Fruit fly (Drosophila melanogaster) whole organism, prepupa: ENCODE measurements around the gene HINT1.

Source experiments
- CG11294 ChIP-seq: fragments of 200-800 bp; sonication (Bioruptor generic); IDR thresholded peaks from 2 replicates; pipeline ENCODE4 v1.3.6; 2022; ENCODE audit warnings: missing biosample characterization, missing genetic modification characterization
- CG11762 ChIP-seq: fragments of 200-800 bp; sonication (Bioruptor generic); optimal IDR thresholded peaks from 3 replicates; lab custom pipeline; 2016; ENCODE audit warnings: missing biosample characterization, missing genetic modification characterization; ENCODE audit not compliant: insufficient read depth
- CG11902 ChIP-seq: fragments of 200-800 bp; sonication (Bioruptor generic); optimal IDR thresholded peaks from 3 replicates; lab custom pipeline; 2016; ENCODE audit warnings: missing biosample characterization, missing genetic modification characterization
- CG15336 ChIP-seq: fragments of 200-800 bp; sonication (Bioruptor generic); IDR thresholded peaks from 2 replicates; pipeline ENCODE4 v1.3.6; 2022; ENCODE audit warnings: missing biosample characterization, missing genetic modification characterization
- CG3032 ChIP-seq: fragments of 200-800 bp; optimal IDR thresholded peaks from 2 replicates; lab custom pipeline; 2019; ENCODE audit warnings: missing biosample characterization, mild to moderate bottlenecking, missing genetic modification characterization, moderate library complexity
- CG31627 ChIP-seq: fragments of 200-800 bp; sonication (Bioruptor generic); optimal IDR thresholded peaks from 3 replicates; lab custom pipeline; 2016; ENCODE audit warnings: missing biosample characterization, missing genetic modification characterization
- CG32006 ChIP-seq: fragments of 200-800 bp; sonication (Bioruptor generic); optimal IDR thresholded peaks from 3 replicates; lab custom pipeline; 2017; ENCODE audit warnings: missing biosample characterization, mild to moderate bottlenecking, missing genetic modification characterization
- CG34406 ChIP-seq: fragments of 200-800 bp; sonication (Bioruptor generic); optimal IDR thresholded peaks from 3 replicates; lab custom pipeline; 2016; ENCODE audit warnings: missing biosample characterization, missing genetic modification characterization
- CG6163 ChIP-seq: fragments of 200-800 bp; sonication (Bioruptor generic); IDR thresholded peaks from 3 replicates; pipeline ENCODE4 v1.3.6; 2022; ENCODE audit warnings: missing biosample characterization, missing genetic modification characterization
- CG6808 ChIP-seq: fragments of 200-800 bp; sonication (Bioruptor generic); optimal IDR thresholded peaks from 3 replicates; lab custom pipeline; 2017; ENCODE audit warnings: missing biosample characterization, missing genetic modification characterization, mild to moderate bottlenecking, moderate library complexity, missing genetic modification reagents
- CG8119 ChIP-seq: fragments of 200-800 bp; sonication (Bioruptor generic); IDR thresholded peaks from 3 replicates; pipeline ENCODE4 v1.3.6; 2022; ENCODE audit warnings: missing biosample characterization, missing genetic modification characterization
- CG8319 ChIP-seq: fragments of 200-800 bp; sonication (Bioruptor generic); optimal IDR thresholded peaks from 3 replicates; lab custom pipeline; 2016; ENCODE audit warnings: missing biosample characterization, missing genetic modification characterization
- CG8632 ChIP-seq: fragments of 200-800 bp; sonication (Bioruptor generic); optimal IDR thresholded peaks from 3 replicates; lab custom pipeline; 2016; ENCODE audit warnings: missing biosample characterization, missing genetic modification characterization
- CG9139 ChIP-seq: fragments of 200-800 bp; sonication (Bioruptor generic); optimal IDR thresholded peaks from 3 replicates; lab custom pipeline; 2017; ENCODE audit warnings: missing biosample characterization, mild to moderate bottlenecking, missing genetic modification characterization
- Eip78C ChIP-seq: fragments of 200-800 bp; sonication (Bioruptor generic); peaks from one replicate; lab custom pipeline; 2016; ENCODE audit warnings: missing biosample characterization, missing genetic modification characterization
- Gug ChIP-seq: fragments of 200-800 bp; sonication (Bioruptor generic); IDR thresholded peaks from 2 replicates; pipeline ENCODE4 v1.3.6; 2022; ENCODE audit warnings: missing biosample characterization, missing genetic modification characterization
- Hr38 ChIP-seq: sonication (Bioruptor generic); optimal IDR thresholded peaks from 2 replicates; lab custom pipeline; 2016; ENCODE audit warnings: missing biosample characterization, missing genetic modification characterization
- Hr4 ChIP-seq: fragments of 200-800 bp; sonication (Bioruptor generic); optimal IDR thresholded peaks from 3 replicates; lab custom pipeline; 2016; ENCODE audit warnings: missing biosample characterization, missing genetic modification characterization
- Lpt ChIP-seq: fragments of 200-800 bp; sonication (Bioruptor generic); optimal IDR thresholded peaks from 3 replicates; lab custom pipeline; 2016; ENCODE audit warnings: missing biosample characterization, missing genetic modification characterization
- Smox ChIP-seq: fragments of 200-800 bp; sonication (Bioruptor generic); optimal IDR thresholded peaks from 3 replicates; lab custom pipeline; 2016; ENCODE audit warnings: missing biosample characterization, missing genetic modification characterization
- Sox14 ChIP-seq: fragments of 200-800 bp; sonication (Bioruptor generic); optimal IDR thresholded peaks from 3 replicates; lab custom pipeline; 2016; ENCODE audit warnings: missing biosample characterization, missing genetic modification characterization
- Sox15 ChIP-seq: fragments of 200-800 bp; sonication (Bioruptor generic); optimal IDR thresholded peaks from 3 replicates; lab custom pipeline; 2016; ENCODE audit warnings: missing biosample characterization, missing genetic modification characterization
- cyc ChIP-seq: fragments of 200-800 bp; sonication (Bioruptor generic); optimal IDR thresholded peaks from 3 replicates; lab custom pipeline; 2016; ENCODE audit warnings: missing biosample characterization, missing genetic modification characterization
- dsx ChIP-seq: fragments of 200-800 bp; optimal IDR thresholded peaks from 3 replicates; lab custom pipeline; 2019; ENCODE audit warnings: missing biosample characterization, mild to moderate bottlenecking, missing genetic modification characterization, moderate library complexity; ENCODE audit not compliant: poor library complexity, severe bottlenecking
- eg ChIP-seq: fragments of 200-800 bp; sonication (Bioruptor generic); IDR thresholded peaks from 3 replicates; pipeline ENCODE4 v1.3.6; 2022; ENCODE audit warnings: missing biosample characterization, missing genetic modification characterization
- esn ChIP-seq: fragments of 200-800 bp; sonication (Bioruptor generic); optimal IDR thresholded peaks from 2 replicates; lab custom pipeline; 2016; ENCODE audit warnings: missing biosample characterization, mild to moderate bottlenecking, missing genetic modification characterization, moderate library complexity
- fkh ChIP-seq: fragments of 200-800 bp; sonication (Bioruptor generic); optimal IDR thresholded peaks from 3 replicates; lab custom pipeline; 2017; ENCODE audit warnings: missing biosample characterization, mild to moderate bottlenecking, missing genetic modification characterization, moderate library complexity
- pdm3 ChIP-seq: fragments of 200-800 bp; sonication (Bioruptor generic); optimal IDR thresholded peaks from 3 replicates; lab custom pipeline; 2016; ENCODE audit warnings: missing biosample characterization, missing genetic modification characterization
- salr ChIP-seq, 2 experiments: fragments of 200-800 bp; sonication (Bioruptor generic); optimal IDR thresholded peaks; 3 replicates each; lab custom pipeline; 2016 to 2018; ENCODE audit warnings: missing biosample characterization in 2 of 2, missing genetic modification characterization in 2 of 2, mild to moderate bottlenecking in 1 of 2
- spab ChIP-seq: fragments of 200-800 bp; sonication (Bioruptor generic); optimal IDR thresholded peaks from 2 replicates; lab custom pipeline; 2017; ENCODE audit warnings: missing biosample characterization, mild to moderate bottlenecking, missing genetic modification characterization, missing genetic modification reagents
- svp ChIP-seq: fragments of 200-800 bp; sonication (Bioruptor generic); peaks from one replicate; lab custom pipeline; 2016; ENCODE audit warnings: missing biosample characterization, missing genetic modification characterization
- topi ChIP-seq: fragments of 200-800 bp; sonication (Bioruptor generic); optimal IDR thresholded peaks from 3 replicates; lab custom pipeline; 2016; ENCODE audit warnings: missing biosample characterization, missing genetic modification characterization

HINT1 gene

dm6 chr2L:2771676-2772075 lies 1.7 kb downstream of the HINT1 start, which contains the start of gene CG15399:
Gene CG15399, minus strand, starts transcription at chr2L:2771776.
- TF ChIP-seq spab (no peak), CG11902 (GFP tag; lab: Kevin White, UChicago) (no peak), Hr4 (GFP tag; lab: Kevin White, UChicago) (no peak), CG9139 (no peak), Hr38 (GFP tag; lab: Kevin White, UChicago) (no peak), CG34406 (GFP tag; lab: Kevin White, UChicago) (no peak), Gug (no peak), pdm3 (GFP tag; lab: Kevin White, UChicago) (no peak), topi (GFP tag; lab: Kevin White, UChicago) (no peak), CG31627 (GFP tag; lab: Kevin White, UChicago) (no peak), esn (GFP tag; lab: Kevin White, UChicago) (no peak), Lpt (no peak), CG8119 (GFP tag; lab: Robert Waterston, UW) (no peak), CG11762 (GFP tag; lab: Kevin White, UChicago) (no peak), Sox14 (GFP tag; lab: Kevin White, UChicago) (no peak), Eip78C (no peak), CG8319 (GFP tag; lab: Kevin White, UChicago) (no peak), Sox15 (GFP tag; lab: Kevin White, UChicago) (no peak), CG6808 (GFP tag; lab: Kevin White, UChicago) (no peak)
- TF ChIP-seq, all 60 proteins: peak for 0

DNA sequence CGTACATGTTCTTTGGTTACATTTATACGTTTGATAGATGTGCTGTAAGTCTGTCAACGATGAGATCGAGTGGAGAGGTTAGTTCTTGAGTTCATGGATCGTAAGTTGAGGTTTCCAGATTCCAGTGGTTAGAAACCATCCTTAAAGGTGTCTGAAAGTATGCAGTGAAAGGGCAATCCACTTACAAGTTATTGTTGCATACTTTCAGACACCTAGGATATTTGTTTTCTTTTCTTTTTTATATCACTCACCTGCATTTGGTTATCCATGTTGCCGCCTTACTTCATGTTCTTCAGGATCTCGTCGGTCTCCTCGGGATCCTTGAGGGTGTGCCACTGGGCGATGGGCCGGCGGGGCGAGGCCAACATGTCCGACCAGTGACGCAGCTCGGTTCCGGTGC lies 12.9 kb downstream of the HINT1 start:
- TF ChIP-seq CG6808 (GFP tag; lab: Kevin White, UChicago) (no peak), cyc (GFP tag; lab: Kevin White, UChicago) (no peak), eg (GFP tag; lab: Robert Waterston, UW) (no peak), CG8632 (no peak), Sox15 (GFP tag; lab: Kevin White, UChicago) (no peak), fkh (GFP tag; lab: Kevin White, UChicago) (no peak), salr (GFP tag; optimal IDR thresholded peaks at IDR 0.05; lab: Kevin White, UChicago) (no peak)

- TF ChIP-seq CG3032 (tag; lab: Kevin White, UChicago) (no peak), CG32006 (GFP tag; lab: Kevin White, UChicago) (no peak), Smox (GFP tag; lab: Kevin White, UChicago) (no peak), Hr4 (GFP tag; lab: Kevin White, UChicago) (no peak)
Observed at dm6 chr2L:2797186-2797585, 27.3 kb downstream of the HINT1 start.

dm6 chr2L:2799909-2800478 lies 30.1 kb downstream of the HINT1 start, which contains the start of gene Syt1:
Gene Syt1, minus strand, starts transcription at chr2L:2799979.
- TF ChIP-seq svp (GFP tag; lab: Kevin White, UChicago) (peak; percentile 28), eg (GFP tag; lab: Robert Waterston, UW) (0 out of 3 replicates have a peak, but pooled peaks have one; percentile 13), Hr38 (GFP tag; lab: Kevin White, UChicago) (no peak), spab (no peak), Hr4 (GFP tag; lab: Kevin White, UChicago) (peak; percentile 8), CG6163 (GFP tag; lab: Robert Waterston, UW) (peak; percentile 51; the same call in 1 of the 3 replicates), dsx (GFP tag; lab: Kevin White, UChicago) (peak; percentile 28), CG11294 (GFP tag; lab: Robert Waterston, UW) (no peak), CG15336 (GFP tag; lab: Robert Waterston, UW) (peak; percentile 18; the same call in 1 of the 2 replicates), Eip78C (peak; percentile 66)
